Fruit fly (Drosophila melanogaster) whole organism, embryonic: ENCODE measurements around the gene CG6398.

Experiments
- CG10267 ChIP-seq: fragments of 200-800 bp; sonication (Bioruptor generic); optimal IDR thresholded peaks from 2 replicates; lab custom pipeline; 2018; ENCODE audit warnings: missing biosample characterization, mild to moderate bottlenecking, missing genetic modification characterization, moderate library complexity
- CG12219 ChIP-seq: fragments of 200-800 bp; sonication (Bioruptor generic); optimal IDR thresholded peaks from 3 replicates; lab custom pipeline; 2018; ENCODE audit warnings: missing biosample characterization, mild to moderate bottlenecking, missing genetic modification characterization
- CG1233 ChIP-seq: fragments of 200-800 bp; sonication (Bioruptor generic); optimal IDR thresholded peaks from 4 replicates; lab custom pipeline; 2018; ENCODE audit warnings: missing biosample characterization, mild to moderate bottlenecking, missing genetic modification characterization
- CG12744 ChIP-seq: fragments of 200-800 bp; sonication (Bioruptor generic); optimal IDR thresholded peaks from 2 replicates; lab custom pipeline; 2016; ENCODE audit warnings: missing biosample characterization, missing genetic modification characterization
- CG13624 ChIP-seq: fragments of 200-800 bp; sonication (Bioruptor generic); optimal IDR thresholded peaks from 2 replicates; lab custom pipeline; 2016; ENCODE audit warnings: missing biosample characterization, missing genetic modification characterization
- CG14667 ChIP-seq: fragments of 200-800 bp; sonication (Bioruptor generic); IDR thresholded peaks from 2 replicates; pipeline ENCODE4 v1.3.6; 2022; ENCODE audit warnings: missing biosample characterization, missing genetic modification characterization
- CG15269 ChIP-seq: fragments of 200-800 bp; sonication (Bioruptor generic); optimal IDR thresholded peaks from 2 replicates; lab custom pipeline; 2018; ENCODE audit warnings: missing biosample characterization, mild to moderate bottlenecking, missing genetic modification characterization, moderate library complexity
- CG15514 ChIP-seq: fragments of 200-800 bp; sonication (Bioruptor generic); optimal IDR thresholded peaks from 3 replicates; lab custom pipeline; 2017; ENCODE audit warnings: missing biosample characterization, missing genetic modification characterization, mild to moderate bottlenecking, moderate library complexity, missing genetic modification reagents
- CG1602 ChIP-seq: fragments of 200-800 bp; sonication (Bioruptor generic); optimal IDR thresholded peaks from 3 replicates; lab custom pipeline; 2016; ENCODE audit warnings: missing biosample characterization, missing genetic modification characterization
- CG2129 ChIP-seq: fragments of 200-800 bp; sonication (Bioruptor generic); IDR thresholded peaks from 2 replicates; pipeline ENCODE4 v1.3.6; 2022; ENCODE audit warnings: missing biosample characterization, missing genetic modification characterization; ENCODE audit not compliant: partially characterized antibody
- CG30403 ChIP-seq: fragments of 200-800 bp; sonication (Bioruptor generic); optimal IDR thresholded peaks from 3 replicates; lab custom pipeline; 2016; ENCODE audit warnings: missing biosample characterization, missing genetic modification characterization
- CG3163 ChIP-seq: fragments of 200-800 bp; sonication (Bioruptor generic); optimal IDR thresholded peaks from 3 replicates; lab custom pipeline; 2016; ENCODE audit warnings: missing biosample characterization, missing genetic modification characterization
- CG3281 ChIP-seq: fragments of 200-800 bp; sonication (Bioruptor generic); optimal IDR thresholded peaks from 3 replicates; lab custom pipeline; 2017; ENCODE audit warnings: missing biosample characterization, mild to moderate bottlenecking, missing genetic modification characterization
- CG42726 ChIP-seq: fragments of 200-800 bp; sonication (Bioruptor generic); IDR thresholded peaks from 2 replicates; pipeline ENCODE4 v1.3.6; 2022; ENCODE audit warnings: missing biosample characterization, missing genetic modification characterization; ENCODE audit not compliant: partially characterized antibody
- CG6813 ChIP-seq: fragments of 200-800 bp; sonication (Bioruptor generic); optimal IDR thresholded peaks from 2 replicates; lab custom pipeline; 2017; ENCODE audit warnings: missing biosample characterization, missing genetic modification characterization, mild to moderate bottlenecking, moderate library complexity, missing genetic modification reagents
- CG6854 ChIP-seq: fragments of 200-800 bp; sonication (Bioruptor generic); optimal IDR thresholded peaks from 3 replicates; lab custom pipeline; 2017; ENCODE audit warnings: missing biosample characterization, mild to moderate bottlenecking, missing genetic modification characterization
- CG7928 ChIP-seq: fragments of 200-800 bp; sonication (Bioruptor generic); optimal IDR thresholded peaks from 2 replicates; lab custom pipeline; 2017; ENCODE audit warnings: missing biosample characterization, mild to moderate bottlenecking, missing genetic modification characterization
- CG7963 ChIP-seq: fragments of 200-800 bp; sonication (Bioruptor generic); IDR thresholded peaks from 3 replicates; pipeline ENCODE4 v1.3.6; 2022; ENCODE audit warnings: missing biosample characterization, missing genetic modification characterization; ENCODE audit not compliant: partially characterized antibody
- CG9797 ChIP-seq: fragments of 200-800 bp; sonication (Bioruptor generic); optimal IDR thresholded peaks from 3 replicates; lab custom pipeline; 2018; ENCODE audit warnings: missing biosample characterization, mild to moderate bottlenecking, missing genetic modification characterization
- Doc3 ChIP-seq: fragments of 200-800 bp; sonication (Bioruptor generic); IDR thresholded peaks from 3 replicates; pipeline ENCODE4 v1.3.6; 2022; ENCODE audit warnings: missing biosample characterization, missing genetic modification characterization; ENCODE audit not compliant: partially characterized antibody
- Gug ChIP-seq: fragments of 200-800 bp; sonication (Bioruptor generic); IDR thresholded peaks from 4 replicates; pipeline ENCODE4 v1.3.6; 2022; ENCODE audit warnings: missing biosample characterization, missing genetic modification characterization
- H15 ChIP-seq: fragments of 200-800 bp; sonication (Bioruptor generic); IDR thresholded peaks from 3 replicates; pipeline ENCODE4 v1.3.6; 2022; ENCODE audit warnings: missing biosample characterization, missing genetic modification characterization
- Taf1 ChIP-seq: fragments of 200-800 bp; sonication (Bioruptor generic); IDR thresholded peaks from 2 replicates; pipeline ENCODE4 v1.3.6; 2022; ENCODE audit warnings: missing biosample characterization, missing genetic modification characterization
- bab2 ChIP-seq: fragments of 200-800 bp; sonication (Bioruptor generic); optimal IDR thresholded peaks from 2 replicates; lab custom pipeline; 2016; ENCODE audit warnings: missing biosample characterization, missing genetic modification characterization
- bcd ChIP-seq: fragments of 200-800 bp; sonication (Bioruptor generic); optimal IDR thresholded peaks from 2 replicates; lab custom pipeline; 2017; ENCODE audit warnings: missing biosample characterization, mild to moderate bottlenecking, missing genetic modification characterization
- btn ChIP-seq: fragments of 200-800 bp; sonication (Bioruptor generic); optimal IDR thresholded peaks from 2 replicates; lab custom pipeline; 2016; ENCODE audit warnings: missing biosample characterization, missing genetic modification characterization
- cato ChIP-seq: fragments of 200-800 bp; sonication (Bioruptor generic); optimal IDR thresholded peaks from 2 replicates; lab custom pipeline; 2016; ENCODE audit warnings: missing biosample characterization, missing genetic modification characterization, borderline replicate concordance
- dimm ChIP-seq: fragments of 200-800 bp; sonication (Bioruptor generic); IDR thresholded peaks from 2 replicates; pipeline ENCODE4 v1.3.6; 2022; ENCODE audit warnings: missing biosample characterization, missing genetic modification characterization
- eyg ChIP-seq: fragments of 200-800 bp; sonication (Bioruptor generic); optimal IDR thresholded peaks from 3 replicates; lab custom pipeline; 2016; ENCODE audit warnings: missing biosample characterization, missing genetic modification characterization
- ftz-f1 ChIP-seq: fragments of 200-800 bp; sonication (Bioruptor generic); optimal IDR thresholded peaks from 2 replicates; lab custom pipeline; 2016; ENCODE audit warnings: missing biosample characterization, missing genetic modification characterization
- gcm ChIP-seq: fragments of 200-800 bp; sonication (Bioruptor generic); optimal IDR thresholded peaks from 2 replicates; lab custom pipeline; 2019; ENCODE audit warnings: missing biosample characterization, mild to moderate bottlenecking, missing genetic modification characterization, moderate library complexity
- gsb ChIP-seq: fragments of 200-800 bp; sonication (Bioruptor generic); IDR thresholded peaks from 2 replicates; pipeline ENCODE4 v1.3.6; 2022; ENCODE audit warnings: missing biosample characterization, missing genetic modification characterization
- ind ChIP-seq: fragments of 200-800 bp; sonication (Bioruptor generic); optimal IDR thresholded peaks from 3 replicates; lab custom pipeline; 2016; ENCODE audit warnings: missing biosample characterization, missing genetic modification characterization
- insv ChIP-seq, 2 experiments: fragments of 200-800 bp; sonication (Bioruptor generic); optimal IDR thresholded peaks; 3 replicates each; lab custom pipeline; 2016 to 2018; ENCODE audit warnings: missing biosample characterization in 2 of 2, missing genetic modification characterization in 2 of 2
- kah ChIP-seq: fragments of 200-800 bp; sonication (Bioruptor generic); optimal IDR thresholded peaks from 2 replicates; lab custom pipeline; 2018; ENCODE audit warnings: missing biosample characterization, mild to moderate bottlenecking, missing genetic modification characterization
- pros ChIP-seq: fragments of 200-800 bp; sonication (Bioruptor generic); optimal IDR thresholded peaks from 3 replicates; lab custom pipeline; 2019; ENCODE audit warnings: missing biosample characterization, mild to moderate bottlenecking, missing genetic modification characterization, moderate library complexity
- sd ChIP-seq: fragments of 200-800 bp; sonication (Bioruptor generic); optimal IDR thresholded peaks from 3 replicates; lab custom pipeline; 2018; ENCODE audit warnings: missing biosample characterization, mild to moderate bottlenecking, missing genetic modification characterization, moderate library complexity
- slou ChIP-seq: fragments of 200-800 bp; sonication (Bioruptor generic); optimal IDR thresholded peaks from 3 replicates; lab custom pipeline; 2016; ENCODE audit warnings: missing biosample characterization, missing genetic modification characterization
- sna ChIP-seq: fragments of 200-800 bp; sonication (Bioruptor generic); IDR thresholded peaks from 2 replicates; pipeline ENCODE4 v1.3.6; 2022; ENCODE audit warnings: missing biosample characterization, missing genetic modification characterization; ENCODE audit not compliant: partially characterized antibody
- tna ChIP-seq: fragments of 200-800 bp; sonication (Bioruptor generic); IDR thresholded peaks from 2 replicates; pipeline ENCODE4 v1.3.6; 2022; ENCODE audit warnings: missing biosample characterization, missing genetic modification characterization; ENCODE audit not compliant: partially characterized antibody

CG6398 gene

DNA sequence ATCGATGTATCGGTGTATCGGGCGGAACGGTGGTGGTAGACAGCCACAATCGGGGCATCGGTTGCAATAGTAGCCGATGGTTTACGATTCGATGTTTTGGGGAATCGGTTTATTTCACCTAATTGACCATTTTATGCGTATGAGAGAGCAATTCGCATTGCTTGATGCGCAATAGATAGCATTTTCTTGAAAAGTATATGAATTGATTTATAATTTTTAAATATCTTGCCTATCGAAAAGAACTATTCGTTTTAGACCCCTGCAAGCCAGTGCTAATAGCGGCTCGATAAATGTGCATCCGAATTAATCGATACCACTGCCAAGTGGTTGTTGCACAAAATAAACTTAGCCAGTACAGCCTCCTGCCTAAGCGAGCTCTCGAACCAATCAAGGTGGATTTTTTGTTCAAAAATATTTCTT lies 56.6 kb downstream of the CG6398 start, which contains the start of gene mnb (continued):
- TF ChIP-seq CG30403 (GFP tag; lab: Kevin White, UChicago) (peak; percentile 27), CG15514 (peak; percentile 52), CG2129 (peak; percentile 99), CG3163 (GFP tag; lab: Kevin White, UChicago) (peak; percentile 2), Gug (GFP tag; lab: Robert Waterston, UW) (peak; percentile 61; the same call in 2 of the 4 replicates), CG9797 (GFP tag; lab: Kevin White, UChicago) (peak; percentile 58), Doc3 (GFP tag; lab: Robert Waterston, UW) (peak; percentile 99), gsb (GFP tag; lab: Robert Waterston, UW) (no peak), cato (GFP tag; lab: Kevin White, UChicago) (no peak), eyg (GFP tag; lab: Kevin White, UChicago) (no peak), insv (GFP tag; optimal IDR thresholded peaks at IDR 0.05; lab: Kevin White, UChicago) (no peak), slou (GFP tag; lab: Kevin White, UChicago) (peak; percentile 11), dimm (no peak), CG1233 (GFP tag; lab: Kevin White, UChicago) (no peak), H15 (GFP tag; lab: Robert Waterston, UW) (no peak), CG14667 (GFP tag; lab: Robert Waterston, UW) (no peak), CG13624 (GFP tag; lab: Kevin White, UChicago) (peak; percentile 4), CG42726 (GFP tag; lab: Robert Waterston, UW) (peak; percentile 92), kah (GFP tag; lab: Kevin White, UChicago) (no peak), Taf1 (GFP tag; lab: Robert Waterston, UW) (no peak), sd (no peak), CG12219 (GFP tag; lab: Kevin White, UChicago) (no peak), CG3281 (no peak), CG1602 (GFP tag; lab: Kevin White, UChicago) (no peak), bcd (peak; percentile 28), CG10267 (tag; lab: Kevin White, UChicago) (peak; percentile 46), btn (GFP tag; lab: Kevin White, UChicago) (no peak), bab2 (GFP tag; lab: Kevin White, UChicago) (peak; percentile 4), CG7963 (peak; percentile 97), CG12744 (GFP tag; lab: Kevin White, UChicago) (no peak)

dm6 chrX:17887877-17888276 lies 57.2 kb downstream of the CG6398 start, which contains the start of gene CG6788:
CG6788 (plus strand) TSS chrX:17888177.
- TF ChIP-seq ftz-f1 (no peak), sna (GFP tag; lab: Robert Waterston, UW) (no peak), ind (GFP tag; lab: Kevin White, UChicago) (no peak), tna (GFP tag; lab: Robert Waterston, UW) (no peak), CG6854 (no peak), CG6813 (GFP tag; lab: Kevin White, UChicago) (no peak), pros (GFP tag; lab: Kevin White, UChicago) (no peak), CG7928 (GFP tag; lab: Kevin White, UChicago) (no peak), CG15269 (tag; lab: Kevin White, UChicago) (no peak), gcm (GFP tag; lab: Kevin White, UChicago) (no peak)
